Worm (Caenorhabditis elegans) whole organism, young adult: ENCODE data around the gene srd-13.

Experiments
- F10E7.11 ChIP-seq: sonication (generic microtip); optimal IDR thresholded peaks from 2 replicates; lab custom pipeline; 2017; ENCODE audit warnings: mild to moderate bottlenecking, missing genetic modification characterization, moderate library complexity, missing compliant biosample characterization
- F22D6.2 ChIP-seq: sonication (generic microtip); optimal IDR thresholded peaks from 2 replicates; lab custom pipeline; 2016; ENCODE audit warnings: mild to moderate bottlenecking, missing genetic modification characterization, missing compliant biosample characterization
- F33H1.4 ChIP-seq: fragments of 200-800 bp; sonication (Bioruptor generic); IDR thresholded peaks from 2 replicates; pipeline ENCODE4 v1.3.6; 2022; ENCODE audit warnings: missing genetic modification reagents, missing genetic modification characterization, missing compliant biosample characterization
- F55B11.4 ChIP-seq: sonication (generic microtip); optimal IDR thresholded peaks from 2 replicates; lab custom pipeline; 2016; ENCODE audit warnings: missing compliant biosample characterization, missing genetic modification characterization, borderline replicate concordance; ENCODE audit not compliant: insufficient read depth
- K11D2.4 ChIP-seq: fragments of 200-800 bp; sonication (Bioruptor generic); IDR thresholded peaks from 2 replicates; pipeline ENCODE4 v1.3.6; 2022; ENCODE audit warnings: missing genetic modification reagents, missing genetic modification characterization, missing compliant biosample characterization
- Y56A3A.18 ChIP-seq: fragments of 200-800 bp; sonication (Bioruptor generic); IDR thresholded peaks from 2 replicates; pipeline ENCODE4 v1.3.6; 2022; ENCODE audit warnings: missing genetic modification reagents, missing genetic modification characterization, missing compliant biosample characterization
- ama-1 ChIP-seq, 3 experiments: fragments of 150-350 bp in 1 of 3; sonication (generic microtip) in 2 of 3; optimal IDR thresholded peaks; 2 replicates each; lab custom pipeline; 2014 to 2018; ENCODE audit warnings: missing biosample characterization in 2 of 3, missing genetic modification characterization in 2 of 3, missing genetic modification reagents in 2 of 3
- atf-7 ChIP-seq: sonication (generic microtip); optimal IDR thresholded peaks from 2 replicates; lab custom pipeline; 2017; ENCODE audit warnings: mild to moderate bottlenecking, missing genetic modification characterization, missing compliant biosample characterization
- attf-5 ChIP-seq: fragments of 200-800 bp; sonication (Bioruptor generic); optimal IDR thresholded peaks from 2 replicates; lab custom pipeline; 2018; ENCODE audit warnings: mild to moderate bottlenecking, missing genetic modification characterization, missing compliant biosample characterization
- bed-1 ChIP-seq: fragments of 200-800 bp; sonication (Bioruptor generic); IDR thresholded peaks from 2 replicates; pipeline ENCODE4 v1.3.6; 2022; ENCODE audit warnings: missing genetic modification reagents, missing genetic modification characterization, missing compliant biosample characterization
- ceh-40 ChIP-seq: fragments of 200-800 bp; sonication (Bioruptor generic); IDR thresholded peaks from 2 replicates; pipeline ENCODE4 v1.3.6; 2022; ENCODE audit warnings: missing genetic modification characterization, missing compliant biosample characterization
- ceh-58 ChIP-seq: fragments of 200-800 bp; sonication (Bioruptor generic); IDR thresholded peaks from 2 replicates; pipeline ENCODE4 v1.3.6; 2022; ENCODE audit warnings: missing genetic modification characterization, missing compliant biosample characterization
- ceh-91 ChIP-seq: fragments of 200-800 bp; sonication (Bioruptor generic); IDR thresholded peaks from 2 replicates; pipeline ENCODE4 v1.3.6; 2022; ENCODE audit warnings: missing genetic modification reagents, missing genetic modification characterization, missing compliant biosample characterization
- dox-1 ChIP-seq: fragments of 200-800 bp; sonication (Bioruptor generic); IDR thresholded peaks from 2 replicates; pipeline ENCODE4 v1.3.6; 2022; ENCODE audit warnings: missing genetic modification reagents, missing genetic modification characterization, missing compliant biosample characterization
- dpl-1 ChIP-seq: fragments of 150-350 bp; optimal IDR thresholded peaks from 2 replicates; lab custom pipeline; 2014; ENCODE audit warnings: missing biosample characterization, missing genetic modification reagents, missing genetic modification characterization
- egl-44 ChIP-seq: fragments of 200-800 bp; sonication (Bioruptor generic); IDR thresholded peaks from 2 replicates; pipeline ENCODE4 v1.3.6; 2022; ENCODE audit warnings: missing genetic modification reagents, missing genetic modification characterization, missing compliant biosample characterization
- ekl-4 ChIP-seq: fragments of 200-800 bp; sonication (Bioruptor generic); IDR thresholded peaks from 2 replicates; pipeline ENCODE4 v1.3.6; 2022; ENCODE audit warnings: missing genetic modification reagents, missing genetic modification characterization, missing compliant biosample characterization
- ets-4 ChIP-seq: fragments of 200-800 bp; sonication (Bioruptor generic); optimal IDR thresholded peaks from 2 replicates; lab custom pipeline; 2018; ENCODE audit warnings: mild to moderate bottlenecking, missing genetic modification characterization, missing compliant biosample characterization
- hmg-1.2 ChIP-seq: fragments of 200-800 bp; sonication (Bioruptor generic); IDR thresholded peaks from 2 replicates; pipeline ENCODE4 v1.3.6; 2022; ENCODE audit warnings: missing genetic modification reagents, missing genetic modification characterization, missing compliant biosample characterization
- let-607 ChIP-seq, 2 experiments: fragments of 200-800 bp in 1 of 2; sonication (Bioruptor generic) in 1 of 2; sonication (generic microtip) in 1 of 2; optimal IDR thresholded peaks; 2 replicates each; lab custom pipeline; 2016 to 2018; ENCODE audit warnings: mild to moderate bottlenecking in 2 of 2, missing compliant biosample characterization in 2 of 2, missing genetic modification characterization in 2 of 2, moderate library complexity in 2 of 2, missing genotype in 1 of 2
- lin-26 ChIP-seq: fragments of 200-800 bp; sonication (Bioruptor generic); IDR thresholded peaks from 2 replicates; pipeline ENCODE4 v1.3.6; 2022; ENCODE audit warnings: missing genetic modification reagents, missing genetic modification characterization, missing compliant biosample characterization
- lin-40 ChIP-seq: sonication (generic microtip); optimal IDR thresholded peaks from 2 replicates; lab custom pipeline; 2016; ENCODE audit warnings: missing genetic modification characterization, mild to moderate bottlenecking, missing compliant biosample characterization, missing genotype, missing genetic modification reagents
- lin-54 ChIP-seq: fragments of 200-800 bp; sonication (Bioruptor generic); optimal IDR thresholded peaks from 2 replicates; lab custom pipeline; 2018; ENCODE audit warnings: mild to moderate bottlenecking, missing genetic modification characterization, missing compliant biosample characterization
- lir-1 ChIP-seq: fragments of 200-800 bp; sonication (Bioruptor generic); conservative IDR thresholded peaks from 2 replicates; pipeline ENCODE4 v1.3.6; 2022; ENCODE audit warnings: missing genetic modification reagents, missing genetic modification characterization, missing compliant biosample characterization
- madf-6 ChIP-seq: fragments of 200-800 bp; sonication (Bioruptor generic); IDR thresholded peaks from 2 replicates; pipeline ENCODE4 v1.3.6; 2022; ENCODE audit warnings: missing genetic modification reagents, missing genetic modification characterization, missing compliant biosample characterization
- mcd-1 ChIP-seq: fragments of 200-800 bp; sonication (Bioruptor generic); IDR thresholded peaks from 2 replicates; pipeline ENCODE4 v1.3.6; 2022; ENCODE audit warnings: missing genetic modification reagents, missing genetic modification characterization, missing compliant biosample characterization
- mel-28 ChIP-seq: sonication (generic microtip); optimal IDR thresholded peaks from 2 replicates; lab custom pipeline; 2016; ENCODE audit warnings: borderline replicate concordance, mild to moderate bottlenecking, missing genetic modification characterization, missing compliant biosample characterization
- mes-4 ChIP-seq: sonication (generic microtip); optimal IDR thresholded peaks from 2 replicates; lab custom pipeline; 2016; ENCODE audit warnings: missing genotype, missing genetic modification characterization, missing compliant biosample characterization
- nfyb-1 ChIP-seq: fragments of 200-800 bp; sonication (Bioruptor generic); IDR thresholded peaks from 2 replicates; pipeline ENCODE4 v1.3.6; 2022; ENCODE audit warnings: missing genetic modification reagents, missing genetic modification characterization, missing compliant biosample characterization
- pbrm-1 ChIP-seq: fragments of 200-800 bp; sonication (Bioruptor generic); IDR thresholded peaks from 2 replicates; pipeline ENCODE4 v1.3.6; 2022; ENCODE audit warnings: missing genetic modification reagents, missing genetic modification characterization, missing compliant biosample characterization
- pha-4 ChIP-seq: fragments of 150-350 bp; sonication (generic microtip); optimal IDR thresholded peaks from 2 replicates; lab custom pipeline; 2014; ENCODE audit warnings: missing biosample characterization, missing genetic modification reagents, missing genetic modification characterization
- repo-1 ChIP-seq: sonication (generic microtip); optimal IDR thresholded peaks from 2 replicates; lab custom pipeline; 2017; ENCODE audit warnings: mild to moderate bottlenecking, missing genetic modification characterization, missing compliant biosample characterization
- rpc-1 ChIP-seq, 2 experiments: fragments of 150-350 bp in 1 of 2; sonication (generic microtip) in 1 of 2; optimal IDR thresholded peaks; 2 replicates each; lab custom pipeline; 2014 to 2018; ENCODE audit warnings: missing biosample characterization in 1 of 2, missing genetic modification characterization in 1 of 2, missing genetic modification reagents in 1 of 2, missing genotype in 1 of 2
- snpc-4 ChIP-seq, 5 experiments: fragments of 150-350 bp in 1 of 5; sonication (generic microtip) in 4 of 5; optimal IDR thresholded peaks; 2 replicates each; lab custom pipeline; 2014 to 2018; ENCODE audit warnings: missing genetic modification characterization in 5 of 5, missing biosample characterization in 3 of 5, antibody characterized with exemption in 2 of 5, mild to moderate bottlenecking in 2 of 5, missing compliant biosample characterization in 2 of 5, missing genotype in 2 of 5, moderate library complexity in 2 of 5, missing genetic modification reagents in 1 of 5
- sptf-2 ChIP-seq: fragments of 200-800 bp; sonication (Bioruptor generic); optimal IDR thresholded peaks from 2 replicates; lab custom pipeline; 2018; ENCODE audit warnings: mild to moderate bottlenecking, missing genetic modification characterization, missing compliant biosample characterization
- unc-62 ChIP-seq: fragments of 150-350 bp; optimal IDR thresholded peaks from 2 replicates; lab custom pipeline; 2014; ENCODE audit warnings: missing biosample characterization, missing genetic modification reagents, missing genetic modification characterization
- ztf-18 ChIP-seq: sonication (generic microtip); optimal IDR thresholded peaks from 2 replicates; lab custom pipeline; 2016; ENCODE audit warnings: missing genotype, mild to moderate bottlenecking, missing genetic modification characterization, missing compliant biosample characterization
- ztf-26 ChIP-seq: sonication (generic microtip); optimal IDR thresholded peaks from 2 replicates; lab custom pipeline; 2017; ENCODE audit warnings: missing genetic modification characterization, missing compliant biosample characterization
- ztf-28 ChIP-seq: fragments of 200-800 bp; sonication (Bioruptor generic); IDR thresholded peaks from 2 replicates; pipeline ENCODE4 v1.3.6; 2022; ENCODE audit warnings: missing genetic modification reagents, missing genetic modification characterization, missing compliant biosample characterization
- ztf-3 ChIP-seq: fragments of 200-800 bp; sonication (Bioruptor generic); optimal IDR thresholded peaks from 2 replicates; lab custom pipeline; 2018; ENCODE audit warnings: mild to moderate bottlenecking, missing genetic modification characterization, missing compliant biosample characterization

The srd-13 gene

DNA sequence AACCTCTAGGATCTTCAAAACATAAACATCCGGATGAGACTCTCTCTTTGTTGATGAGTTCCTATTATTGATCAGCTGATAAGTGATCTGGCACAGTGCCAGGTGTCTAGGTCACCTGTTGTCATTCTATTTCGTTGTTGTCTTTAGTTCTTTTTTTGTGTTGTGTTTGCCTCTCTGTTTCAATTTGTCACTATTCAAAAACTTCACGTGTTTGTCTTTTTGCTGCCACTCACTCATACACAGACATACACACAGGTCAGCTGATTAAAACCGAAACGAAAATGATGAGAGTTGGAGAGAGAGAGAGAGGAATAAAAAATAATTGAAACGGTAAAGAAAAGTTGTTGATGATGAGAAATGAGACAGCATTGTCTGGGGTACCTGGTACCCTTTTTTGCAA lies 44.3 kb downstream of the srd-13 start (continued):
- TF ChIP-seq F22D6.2 (tag; lab: Kevin White, UChicago) (peak; percentile 64), mel-28 (tag; lab: Kevin White, UChicago) (no peak), dpl-1 (GFP tag; lab: Kevin White, UChicago) (no peak), madf-6 (GFP tag; lab: Robert Waterston, UW) (no peak), pbrm-1 (GFP tag; lab: Robert Waterston, UW) (peak; percentile 47; the same call in 1 of the 2 replicates), mes-4 (tag; lab: Kevin White, UChicago) (no peak), dox-1 (GFP tag; lab: Robert Waterston, UW) (peak; percentile 54; the same call in 1 of the 2 replicates), ceh-58 (GFP tag; lab: Robert Waterston, UW) (no peak), ekl-4 (GFP tag; lab: Robert Waterston, UW) (0 out of 2 replicates have a peak, but pooled peaks have one; percentile 35), Y56A3A.18 (GFP tag; lab: Robert Waterston, UW) (no peak), K11D2.4 (GFP tag; lab: Robert Waterston, UW) (peak; percentile 80), pha-4 (tag; lab: Kevin White, UChicago) (peak; percentile 87), ama-1 (optimal IDR thresholded peaks at IDR 0.05; lab: Kevin White, UChicago) (no peak), ama-1 (GFP tag; optimal IDR thresholded peaks at IDR 0.05; lab: Kevin White, UChicago) (no peak), ztf-28 (GFP tag; lab: Robert Waterston, UW) (no peak), rpc-1 (optimal IDR thresholded peaks at IDR 0.05; lab: Kevin White, UChicago) (no peak), rpc-1 (tag; optimal IDR thresholded peaks at IDR 0.05; lab: Kevin White, UChicago) (no peak), ets-4 (GFP tag; lab: Kevin White, UChicago) (peak; percentile 42), F33H1.4 (GFP tag; lab: Robert Waterston, UW) (no peak), ztf-26 (tag; lab: Kevin White, UChicago) (peak; percentile 83), lir-1 (peak; percentile 66; the same call in 1 of the 2 replicates), egl-44 (GFP tag; lab: Robert Waterston, UW) (peak; percentile 84; the same call in 1 of the 2 replicates), lin-26 (peak; percentile 67), let-607 (tag; optimal IDR thresholded peaks at IDR 0.05; lab: Kevin White, UChicago) (peak; percentile 91 to 95), ceh-91 (GFP tag; lab: Robert Waterston, UW) (no peak), lin-40 (tag; lab: Kevin White, UChicago) (peak; percentile 90), F10E7.11 (no peak), lin-54 (GFP tag; lab: Kevin White, UChicago) (peak; percentile 61), nfyb-1 (GFP tag; lab: Robert Waterston, UW) (peak; percentile 79), bed-1 (GFP tag; lab: Robert Waterston, UW) (no peak), sptf-2 (GFP tag; lab: Kevin White, UChicago) (no peak), unc-62 (GFP tag; lab: Kevin White, UChicago) (peak; percentile 93), repo-1 (tag; lab: Kevin White, UChicago) (peak; percentile 13), attf-5 (GFP tag; lab: Kevin White, UChicago) (peak; percentile 83), ztf-18 (tag; lab: Kevin White, UChicago) (no peak), ceh-40 (0 out of 2 replicates have a peak, but pooled peaks have one; percentile 3), mcd-1 (peak; percentile 41; the same call in 1 of the 2 replicates), atf-7 (peak; percentile 92), F55B11.4 (tag; lab: Kevin White, UChicago) (no peak), snpc-4 (GFP tag; optimal IDR thresholded peaks at IDR 0.05; lab: Kevin White, UChicago) (no peak), snpc-4 (tag; optimal IDR thresholded peaks at IDR 0.05; lab: Kevin White, UChicago) (peak in 3 of 4 experiments; percentile 24 to 52 (median 39)), ztf-3 (GFP tag; lab: Kevin White, UChicago) (peak; percentile 57), hmg-1.2 (GFP tag; lab: Robert Waterston, UW) (peak; percentile 20; the same call in 1 of the 2 replicates)
